Fruit fly (Drosophila melanogaster) whole organism, wandering third instar larva: ENCODE measurements around the gene Tsc1.

Source experiments
- GATAd ChIP-seq: sonication (Bioruptor generic); optimal IDR thresholded peaks from 2 replicates; lab custom pipeline; 2016; ENCODE audit warnings: missing biosample characterization, missing genetic modification characterization
- Hnf4 ChIP-seq: fragments of 200-800 bp; sonication (Bioruptor generic); optimal IDR thresholded peaks from 2 replicates; lab custom pipeline; 2016; ENCODE audit warnings: missing biosample characterization, mild to moderate bottlenecking, missing genetic modification characterization
- Sp1 ChIP-seq: fragments of 200-800 bp; sonication (Bioruptor generic); optimal IDR thresholded peaks from 3 replicates; lab custom pipeline; 2019; ENCODE audit warnings: missing biosample characterization, mild to moderate bottlenecking, missing genetic modification characterization, moderate library complexity

DNA sequence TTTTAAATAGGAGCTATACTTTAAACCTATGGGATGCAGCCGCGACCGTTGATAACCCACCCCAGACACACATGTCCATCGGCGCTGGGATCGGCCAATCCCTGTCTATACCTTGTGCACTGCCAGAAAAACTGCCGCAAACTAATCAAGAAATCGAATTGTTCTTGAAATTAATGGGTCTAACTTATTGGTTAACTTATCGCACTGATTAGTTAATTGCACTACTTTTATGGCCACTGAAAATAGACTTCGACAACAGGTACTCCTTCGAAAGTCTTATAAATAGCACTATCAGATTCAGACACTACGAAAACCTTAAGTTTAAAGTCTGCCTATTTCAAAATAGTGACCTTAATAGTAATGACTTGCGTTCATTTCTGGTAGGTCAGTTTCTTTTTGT is 13.9 kb upstream of the Tsc1 start, which contains the start of gene CG13607:
- TF ChIP-seq Hnf4 (no peak), Sp1 (no peak), GATAd (GFP tag; lab: Kevin White, UChicago) (no peak)
